Worm (Caenorhabditis elegans): ENCODE results near the gene Y43F8B.20.

- TF ChIP-seq W03F9.2 (tag; optimal IDR thresholded peaks at IDR 0.05) (no peak), dao-5 (tag; optimal IDR thresholded peaks at IDR 0.05) (no peak)
Observed at ce11 chrV:19531034-19531433, 18.6 kb downstream of the Y43F8B.20 start.
